Worm (Caenorhabditis elegans) whole organism, mixed stage, embryonic: ENCODE results near the gene rps-23.

Experiments
- M03D4.4 ChIP-seq: sonication (generic microtip); optimal IDR thresholded peaks from 2 replicates; lab custom pipeline; 2017; ENCODE audit warnings: mild to moderate bottlenecking, missing genetic modification characterization, missing compliant biosample characterization
- bed-3 ChIP-seq: fragments of 200-800 bp; sonication (Bioruptor generic); optimal IDR thresholded peaks from 3 replicates; lab custom pipeline; 2018; ENCODE audit warnings: mild to moderate bottlenecking, missing genetic modification characterization, moderate library complexity, missing compliant biosample characterization
- blmp-1 ChIP-seq: fragments of 150-350 bp; optimal IDR thresholded peaks from 2 replicates; lab custom pipeline; 2014; ENCODE audit warnings: missing biosample characterization, missing genetic modification characterization
- ceh-39 ChIP-seq: fragments of 150-350 bp; optimal IDR thresholded peaks from 2 replicates; lab custom pipeline; 2014; ENCODE audit warnings: missing biosample characterization, missing genetic modification characterization
- ceh-43 ChIP-seq: fragments of 200-800 bp; sonication (Bioruptor generic); optimal IDR thresholded peaks from 2 replicates; lab custom pipeline; 2018; ENCODE audit warnings: mild to moderate bottlenecking, missing genetic modification characterization, moderate library complexity, missing compliant biosample characterization
- ceh-83 ChIP-seq: fragments of 200-800 bp; sonication (Bioruptor generic); optimal IDR thresholded peaks from 2 replicates; lab custom pipeline; 2018; ENCODE audit warnings: mild to moderate bottlenecking, missing genetic modification characterization, missing compliant biosample characterization
- ces-1 ChIP-seq: fragments of 150-350 bp; optimal IDR thresholded peaks from 2 replicates; lab custom pipeline; 2014; ENCODE audit warnings: missing biosample characterization, missing genetic modification reagents, missing genetic modification characterization
- cnd-1 ChIP-seq: fragments of 200-800 bp; sonication (Bioruptor generic); optimal IDR thresholded peaks from 2 replicates; lab custom pipeline; 2018; ENCODE audit warnings: mild to moderate bottlenecking, missing genetic modification characterization, missing compliant biosample characterization
- drap-1 ChIP-seq: fragments of 200-800 bp; sonication (Bioruptor generic); optimal IDR thresholded peaks from 3 replicates; lab custom pipeline; 2018; ENCODE audit warnings: mild to moderate bottlenecking, missing genetic modification characterization, missing compliant biosample characterization
- elt-1 ChIP-seq: sonication (generic microtip); optimal IDR thresholded peaks from 2 replicates; lab custom pipeline; 2017; ENCODE audit warnings: missing genetic modification characterization, mild to moderate bottlenecking, missing compliant biosample characterization, antibody characterized with exemption, moderate library complexity, borderline replicate concordance; ENCODE audit not compliant: insufficient read depth
- elt-3 ChIP-seq: fragments of 150-350 bp; optimal IDR thresholded peaks from 2 replicates; lab custom pipeline; 2014; ENCODE audit warnings: missing biosample characterization, missing genetic modification characterization
- flh-1 ChIP-seq: fragments of 200-800 bp; sonication (Bioruptor generic); optimal IDR thresholded peaks from 2 replicates; lab custom pipeline; 2018; ENCODE audit warnings: mild to moderate bottlenecking, missing genetic modification characterization, moderate library complexity, missing compliant biosample characterization
- ham-2 ChIP-seq: fragments of 200-800 bp; sonication (Bioruptor generic); optimal IDR thresholded peaks from 2 replicates; lab custom pipeline; 2018; ENCODE audit warnings: mild to moderate bottlenecking, missing genetic modification characterization, missing compliant biosample characterization
- hlh-1 ChIP-seq: fragments of 150-350 bp; optimal IDR thresholded peaks from 2 replicates; lab custom pipeline; 2014; ENCODE audit warnings: missing biosample characterization, missing genetic modification reagents, missing genetic modification characterization
- lin-13 ChIP-seq: fragments of 150-350 bp; optimal IDR thresholded peaks from 2 replicates; lab custom pipeline; 2014; ENCODE audit warnings: missing biosample characterization, missing genetic modification characterization
- lin-32 ChIP-seq: fragments of 200-800 bp; sonication (Bioruptor generic); optimal IDR thresholded peaks from 2 replicates; lab custom pipeline; 2018; ENCODE audit warnings: mild to moderate bottlenecking, missing genetic modification characterization, missing compliant biosample characterization
- lsy-2 ChIP-seq: fragments of 150-350 bp; optimal IDR thresholded peaks from 2 replicates; lab custom pipeline; 2014; ENCODE audit warnings: missing biosample characterization, missing genetic modification characterization
- mab-5 ChIP-seq: fragments of 150-350 bp; optimal IDR thresholded peaks from 2 replicates; lab custom pipeline; 2014; ENCODE audit warnings: missing biosample characterization, missing genetic modification characterization
- mep-1 ChIP-seq: fragments of 150-350 bp; optimal IDR thresholded peaks from 2 replicates; lab custom pipeline; 2017; ENCODE audit warnings: missing biosample characterization, missing genetic modification reagents, missing genetic modification characterization, inconsistent platforms
- mls-2 ChIP-seq: sonication (generic microtip); optimal IDR thresholded peaks from 2 replicates; lab custom pipeline; 2016; ENCODE audit warnings: mild to moderate bottlenecking, missing genetic modification characterization, moderate library complexity, missing compliant biosample characterization
- nhr-12 ChIP-seq: fragments of 150-350 bp; optimal IDR thresholded peaks from 2 replicates; lab custom pipeline; 2014; ENCODE audit warnings: missing biosample characterization, missing genetic modification characterization
- nhr-2 ChIP-seq: fragments of 150-350 bp; optimal IDR thresholded peaks from 2 replicates; lab custom pipeline; 2014; ENCODE audit warnings: missing biosample characterization, missing genetic modification characterization
- nhr-237 ChIP-seq: fragments of 150-350 bp; optimal IDR thresholded peaks from 2 replicates; lab custom pipeline; 2014; ENCODE audit warnings: missing biosample characterization, missing genetic modification characterization
- nhr-76 ChIP-seq: sonication (generic microtip); optimal IDR thresholded peaks from 2 replicates; lab custom pipeline; 2017; ENCODE audit warnings: missing biosample characterization, missing genetic modification characterization
- pha-4 ChIP-seq: fragments of 150-350 bp; optimal IDR thresholded peaks from 2 replicates; lab custom pipeline; 2018; ENCODE audit warnings: missing biosample characterization, missing genetic modification reagents, missing genetic modification characterization
- sem-2 ChIP-seq: fragments of 200-800 bp; sonication (Bioruptor generic); optimal IDR thresholded peaks from 2 replicates; lab custom pipeline; 2018; ENCODE audit warnings: mild to moderate bottlenecking, missing genetic modification characterization, missing compliant biosample characterization
- snpc-4 ChIP-seq: fragments of 150-350 bp; optimal IDR thresholded peaks from 2 replicates; lab custom pipeline; 2014; ENCODE audit warnings: missing biosample characterization, missing genetic modification characterization
- sptf-1 ChIP-seq: sonication (generic microtip); optimal IDR thresholded peaks from 2 replicates; lab custom pipeline; 2017; ENCODE audit warnings: mild to moderate bottlenecking, missing genetic modification characterization, moderate library complexity, missing compliant biosample characterization
- unc-120 ChIP-seq: sonication (generic microtip); optimal IDR thresholded peaks from 2 replicates; lab custom pipeline; 2017; ENCODE audit warnings: missing genetic modification characterization, missing compliant biosample characterization; ENCODE audit not compliant: poor library complexity, severe bottlenecking
- unc-39 ChIP-seq: fragments of 150-350 bp; optimal IDR thresholded peaks from 2 replicates; lab custom pipeline; 2014; ENCODE audit warnings: missing biosample characterization, missing genetic modification characterization
- unc-62 ChIP-seq: fragments of 150-350 bp; optimal IDR thresholded peaks from 2 replicates; lab custom pipeline; 2014; ENCODE audit warnings: missing biosample characterization, missing genetic modification reagents, missing genetic modification characterization
- zip-8 ChIP-seq: fragments of 150-350 bp; optimal IDR thresholded peaks from 2 replicates; lab custom pipeline; 2014; ENCODE audit warnings: missing biosample characterization, missing genetic modification characterization
- ztf-11 ChIP-seq: fragments of 150-350 bp; optimal IDR thresholded peaks from 2 replicates; lab custom pipeline; 2014; ENCODE audit warnings: missing biosample characterization, missing genetic modification characterization

The rps-23 gene

ce11 chrIV:12419291-12419690 lies 28.4 kb upstream of the rps-23 start:
- peak; percentile 56 for TF ChIP-seq ces-1 (GFP tag; lab: Kevin White, UChicago)
- TF ChIP-seq ceh-83 (GFP tag; lab: Kevin White, UChicago): no peak
- TF ChIP-seq, all 35 proteins: peak for 1

ce11 chrIV:12417536-12418195 lies 26.8 kb upstream of the rps-23 start, which contains the start of gene F08G5.3:
F08G5.3 (minus strand) TSS chrIV:12417586.
- TF ChIP-seq lin-32 (no peak), hlh-1 (tag; lab: Kevin White, UChicago) (peak; percentile 44), flh-1 (GFP tag; lab: Kevin White, UChicago) (no peak), unc-120 (peak; percentile 39), elt-3 (no peak), ces-1 (GFP tag; lab: Kevin White, UChicago) (peak; percentile 70), nhr-237 (no peak), sptf-1 (tag; lab: Kevin White, UChicago) (peak; percentile 31), unc-62 (GFP tag; lab: Kevin White, UChicago) (no peak), drap-1 (GFP tag; lab: Kevin White, UChicago) (peak; percentile 4)

ce11 chrIV:12416629-12417404 lies 26.0 kb upstream of the rps-23 start:
- TF ChIP-seq elt-1 (tag; lab: Kevin White, UChicago) (no peak), mls-2 (no peak), ham-2 (GFP tag; lab: Kevin White, UChicago) (peak; percentile 48), blmp-1 (tag; lab: Kevin White, UChicago) (no peak), zip-8 (tag; lab: Kevin White, UChicago) (no peak), lin-32 (peak; percentile 63), unc-120 (no peak), snpc-4 (no peak), unc-62 (GFP tag; lab: Kevin White, UChicago) (no peak), mep-1 (tag; lab: Kevin White, UChicago) (no peak), nhr-76 (tag; lab: Kevin White, UChicago) (no peak), sem-2 (GFP tag; lab: Kevin White, UChicago) (no peak), ceh-39 (tag; lab: Kevin White, UChicago) (no peak), bed-3 (GFP tag; lab: Kevin White, UChicago) (no peak), lin-13 (tag; lab: Kevin White, UChicago) (no peak), drap-1 (GFP tag; lab: Kevin White, UChicago) (no peak), unc-39 (tag; lab: Kevin White, UChicago) (no peak), M03D4.4 (tag; lab: Kevin White, UChicago) (peak; percentile 32), ceh-83 (GFP tag; lab: Kevin White, UChicago) (peak; percentile 34), elt-3 (no peak), lsy-2 (tag; lab: Kevin White, UChicago) (no peak), ceh-43 (no peak), cnd-1 (peak; percentile 35), pha-4 (no peak), nhr-237 (no peak), sptf-1 (tag; lab: Kevin White, UChicago) (peak; percentile 52), ztf-11 (no peak), ces-1 (GFP tag; lab: Kevin White, UChicago) (no peak)
- TF ChIP-seq, all 35 proteins: peak for 6

- TF ChIP-seq pha-4 (no peak), nhr-2 (no peak), blmp-1 (tag; lab: Kevin White, UChicago) (no peak), nhr-237 (no peak)
Measured at ce11 chrIV:12414601-12415000, 23.7 kb upstream of the rps-23 start.

ce11 chrIV:12410167-12410566 lies 19.3 kb upstream of the rps-23 start, which contains the start of gene acl-13:
acl-13 (plus strand) TSS chrIV:12410467.
- TF ChIP-seq lin-13 (tag; lab: Kevin White, UChicago) (no peak), cnd-1 (no peak), mep-1 (tag; lab: Kevin White, UChicago) (no peak), lin-32 (no peak), nhr-12 (tag; lab: Kevin White, UChicago) (no peak), mab-5 (tag; lab: Kevin White, UChicago) (no peak), unc-62 (GFP tag; lab: Kevin White, UChicago) (no peak), snpc-4 (no peak), zip-8 (tag; lab: Kevin White, UChicago) (no peak), unc-120 (no peak), mls-2 (no peak)
